Worm (Caenorhabditis elegans): ENCODE data around the gene D2024.5.

DNA sequence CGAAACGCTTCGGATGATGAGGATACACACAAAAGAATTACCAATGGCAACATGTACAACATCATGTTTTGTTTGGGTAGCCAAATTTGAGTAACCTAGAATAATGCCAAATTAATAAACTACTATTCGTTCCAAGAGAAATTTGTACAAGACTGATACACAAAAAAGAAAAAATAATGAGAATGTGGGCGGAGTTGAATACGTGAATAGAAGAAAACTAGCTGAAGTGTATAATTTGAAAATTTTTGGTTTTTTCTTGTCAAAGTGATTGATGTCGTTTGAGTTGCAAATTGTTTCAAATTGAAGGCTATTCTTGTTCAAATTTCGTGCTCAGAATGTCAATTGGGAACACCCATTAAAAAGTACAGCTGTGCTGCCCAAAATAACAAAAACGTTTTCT, 36.4 kb downstream of the D2024.5 start, which contains the start of gene R13A1.5:
- no peak for TF ChIP-seq hnd-1 (tag; optimal IDR thresholded peaks at IDR 0.05)
- no peak for TF ChIP-seq tra-4 (tag; optimal IDR thresholded peaks at IDR 0.05)
- no peak for TF ChIP-seq ama-1 (optimal IDR thresholded peaks at IDR 0.05)
- TF ChIP-seq ceh-13 (GFP tag; optimal IDR thresholded peaks at IDR 0.05): no peak
- TF ChIP-seq scrt-1 (GFP tag; IDR thresholded peaks at IDR 0.05): no peak
- TF ChIP-seq tbx-11 (GFP tag; IDR thresholded peaks at IDR 0.05): no peak
- TF ChIP-seq tbx-37 (GFP tag; conservative IDR thresholded peaks at IDR 0.05): no peak
- no peak for TF ChIP-seq hmg-4 (GFP tag; optimal IDR thresholded peaks at IDR 0.05)
- TF ChIP-seq aly-1 (tag; optimal IDR thresholded peaks at IDR 0.05): no peak
- no peak for TF ChIP-seq flt-1 (GFP tag; IDR thresholded peaks at IDR 0.05)
- TF ChIP-seq ets-7 (tag; optimal IDR thresholded peaks at IDR 0.05): no peak
- no peak for TF ChIP-seq B0310.2 (tag; optimal IDR thresholded peaks at IDR 0.05)
